Fruit fly (Drosophila melanogaster) whole organism, embryonic: ENCODE measurements around the gene CG5892.

Experiments
- Bgb ChIP-seq: fragments of 200-800 bp; sonication (Bioruptor generic); IDR thresholded peaks from 2 replicates; pipeline ENCODE4 v1.3.6; 2022; ENCODE audit warnings: missing biosample characterization, missing genetic modification characterization; ENCODE audit not compliant: partially characterized antibody
- CG10209 ChIP-seq: fragments of 200-800 bp; sonication (Bioruptor generic); optimal IDR thresholded peaks from 3 replicates; lab custom pipeline; 2017; ENCODE audit warnings: missing biosample characterization, mild to moderate bottlenecking, missing genetic modification characterization, missing genetic modification reagents
- CG10274 ChIP-seq: fragments of 200-800 bp; sonication (Bioruptor generic); optimal IDR thresholded peaks from 3 replicates; lab custom pipeline; 2017; ENCODE audit warnings: missing biosample characterization, mild to moderate bottlenecking, missing genetic modification characterization
- CG10321 ChIP-seq: fragments of 200-800 bp; sonication (Bioruptor generic); IDR thresholded peaks from 2 replicates; pipeline ENCODE4 v1.3.6; 2022; ENCODE audit warnings: missing biosample characterization, missing genetic modification characterization
- CG10543 ChIP-seq: fragments of 200-800 bp; sonication (Bioruptor generic); optimal IDR thresholded peaks from 3 replicates; lab custom pipeline; 2017; ENCODE audit warnings: missing biosample characterization, mild to moderate bottlenecking, missing genetic modification characterization, moderate library complexity
- CG11504 ChIP-seq: fragments of 200-800 bp; sonication (Bioruptor generic); optimal IDR thresholded peaks from 3 replicates; lab custom pipeline; 2019; ENCODE audit warnings: missing biosample characterization, mild to moderate bottlenecking, missing genetic modification characterization, moderate library complexity
- CG13624 ChIP-seq: fragments of 200-800 bp; sonication (Bioruptor generic); optimal IDR thresholded peaks from 2 replicates; lab custom pipeline; 2016; ENCODE audit warnings: missing biosample characterization, missing genetic modification characterization
- CG14860 ChIP-seq: fragments of 200-800 bp; sonication (Bioruptor generic); IDR thresholded peaks from 3 replicates; pipeline ENCODE4 v1.3.6; 2022; ENCODE audit warnings: missing biosample characterization, missing genetic modification characterization; ENCODE audit not compliant: partially characterized antibody
- CG14965 ChIP-seq: fragments of 200-800 bp; sonication (Bioruptor generic); optimal IDR thresholded peaks from 2 replicates; lab custom pipeline; 2016; ENCODE audit warnings: missing biosample characterization, missing genetic modification characterization, borderline replicate concordance
- CG15601 ChIP-seq: fragments of 200-800 bp; sonication (Bioruptor generic); optimal IDR thresholded peaks from 3 replicates; lab custom pipeline; 2019; ENCODE audit warnings: missing biosample characterization, mild to moderate bottlenecking, missing genetic modification characterization, moderate library complexity
- CG18599 ChIP-seq: fragments of 200-800 bp; sonication (Bioruptor generic); optimal IDR thresholded peaks from 3 replicates; lab custom pipeline; 2017; ENCODE audit warnings: missing biosample characterization, missing genetic modification characterization, mild to moderate bottlenecking, moderate library complexity, missing genetic modification reagents
- CG18619 ChIP-seq: fragments of 200-800 bp; sonication (Bioruptor generic); optimal IDR thresholded peaks from 3 replicates; lab custom pipeline; 2017; ENCODE audit warnings: missing biosample characterization, mild to moderate bottlenecking, missing genetic modification characterization
- CG2875 ChIP-seq: fragments of 200-800 bp; sonication (Bioruptor generic); optimal IDR thresholded peaks from 2 replicates; lab custom pipeline; 2017; ENCODE audit warnings: missing biosample characterization, mild to moderate bottlenecking, missing genetic modification characterization, missing genetic modification reagents
- CG30431 ChIP-seq: fragments of 200-800 bp; sonication (Bioruptor generic); optimal IDR thresholded peaks from 2 replicates; lab custom pipeline; 2017; ENCODE audit warnings: missing biosample characterization, missing genetic modification characterization
- CG32767 ChIP-seq: fragments of 200-800 bp; sonication (Bioruptor generic); IDR thresholded peaks from 2 replicates; pipeline ENCODE4 v1.3.6; 2022; ENCODE audit warnings: missing biosample characterization, missing genetic modification characterization
- CG34422 ChIP-seq: fragments of 200-800 bp; sonication (Bioruptor generic); IDR thresholded peaks from 3 replicates; pipeline ENCODE4 v1.3.6; 2022; ENCODE audit warnings: missing biosample characterization, missing genetic modification characterization
- CG4617 ChIP-seq: fragments of 200-800 bp; sonication (Bioruptor generic); optimal IDR thresholded peaks from 3 replicates; lab custom pipeline; 2016; ENCODE audit warnings: missing biosample characterization, missing genetic modification characterization, borderline replicate concordance
- CG5953 ChIP-seq: fragments of 200-800 bp; sonication (Bioruptor generic); IDR thresholded peaks from 2 replicates; pipeline ENCODE4 v1.3.6; 2022; ENCODE audit warnings: missing biosample characterization, missing genetic modification characterization
- CG7928 ChIP-seq: fragments of 200-800 bp; sonication (Bioruptor generic); optimal IDR thresholded peaks from 2 replicates; lab custom pipeline; 2017; ENCODE audit warnings: missing biosample characterization, mild to moderate bottlenecking, missing genetic modification characterization
- CG8281 ChIP-seq: fragments of 200-800 bp; sonication (Bioruptor generic); optimal IDR thresholded peaks from 2 replicates; lab custom pipeline; 2018; ENCODE audit warnings: missing biosample characterization, mild to moderate bottlenecking, missing genetic modification characterization, moderate library complexity
- CG9797 ChIP-seq: fragments of 200-800 bp; sonication (Bioruptor generic); optimal IDR thresholded peaks from 3 replicates; lab custom pipeline; 2018; ENCODE audit warnings: missing biosample characterization, mild to moderate bottlenecking, missing genetic modification characterization
- D ChIP-seq, 2 experiments: fragments of 200-800 bp in 1 of 2; fragments of >200 bp in 1 of 2; sonication (Bioruptor generic) in 1 of 2; optimal IDR thresholded peaks; 2 replicates in 1 of 2; 3 replicates in 1 of 2; lab custom pipeline; 2017; ENCODE audit warnings: mild to moderate bottlenecking in 1 of 2, missing biosample characterization in 1 of 2, missing genetic modification characterization in 1 of 2, missing genetic modification reagents in 1 of 2
- Elba2 ChIP-seq: fragments of 200-800 bp; sonication (Bioruptor generic); optimal IDR thresholded peaks from 3 replicates; lab custom pipeline; 2016; ENCODE audit warnings: missing biosample characterization, missing genetic modification characterization
- Fer2 ChIP-seq: fragments of 200-800 bp; sonication (Bioruptor generic); optimal IDR thresholded peaks from 2 replicates; lab custom pipeline; 2018; ENCODE audit warnings: missing biosample characterization, mild to moderate bottlenecking, missing genetic modification characterization, moderate library complexity
- H2.0 ChIP-seq: fragments of 200-800 bp; sonication (Bioruptor generic); IDR thresholded peaks from 2 replicates; pipeline ENCODE4 v1.3.6; 2022; ENCODE audit warnings: missing biosample characterization, missing genetic modification characterization
- Hr39 ChIP-seq: fragments of >200 bp; optimal IDR thresholded peaks from 2 replicates; lab custom pipeline; 2017
- Med ChIP-seq: fragments of 200-800 bp; sonication (Bioruptor generic); peaks from one replicate; lab custom pipeline; 2016; ENCODE audit warnings: missing biosample characterization, missing genetic modification characterization, mild to moderate bottlenecking, inconsistent platforms, moderate library complexity
- Oaz ChIP-seq: fragments of 200-800 bp; sonication (Bioruptor generic); IDR thresholded peaks from 2 replicates; pipeline ENCODE4 v1.3.6; 2022; ENCODE audit warnings: missing biosample characterization, missing genetic modification characterization
- Pdp1 ChIP-seq, 2 experiments: fragments of 200-800 bp; sonication (Bioruptor generic); optimal IDR thresholded peaks; 3 replicates each; lab custom pipeline; 2016; ENCODE audit warnings: missing biosample characterization in 2 of 2, missing genetic modification characterization in 2 of 2, mild to moderate bottlenecking in 1 of 2, moderate library complexity in 1 of 2
- Sin3A ChIP-seq: fragments of >200 bp; optimal IDR thresholded peaks from 2 replicates; lab custom pipeline; 2018
- al ChIP-seq: fragments of 200-800 bp; sonication (Bioruptor generic); IDR thresholded peaks from 2 replicates; pipeline ENCODE4 v1.3.6; 2022; ENCODE audit warnings: missing biosample characterization, missing genetic modification characterization
- bsh ChIP-seq, 2 experiments: fragments of 200-800 bp; sonication (Bioruptor generic); optimal IDR thresholded peaks; 2 replicates each; lab custom pipeline; 2017 to 2018; ENCODE audit warnings: mild to moderate bottlenecking in 2 of 2, missing biosample characterization in 2 of 2, missing genetic modification characterization in 2 of 2, moderate library complexity in 1 of 2
- btn ChIP-seq: fragments of 200-800 bp; sonication (Bioruptor generic); optimal IDR thresholded peaks from 2 replicates; lab custom pipeline; 2016; ENCODE audit warnings: missing biosample characterization, missing genetic modification characterization
- caup ChIP-seq: fragments of 200-800 bp; sonication (Bioruptor generic); optimal IDR thresholded peaks from 3 replicates; lab custom pipeline; 2017; ENCODE audit warnings: missing biosample characterization, mild to moderate bottlenecking, missing genetic modification characterization, moderate library complexity; ENCODE audit not compliant: severe bottlenecking
- chn ChIP-seq: fragments of 200-800 bp; sonication (Bioruptor generic); optimal IDR thresholded peaks from 2 replicates; lab custom pipeline; 2016; ENCODE audit warnings: missing biosample characterization, missing genetic modification characterization
- crc ChIP-seq: fragments of 200-800 bp; sonication (Bioruptor generic); optimal IDR thresholded peaks from 2 replicates; lab custom pipeline; 2016; ENCODE audit warnings: missing biosample characterization, missing genetic modification characterization
- danr ChIP-seq: fragments of 200-800 bp; sonication (Bioruptor generic); IDR thresholded peaks from 2 replicates; pipeline ENCODE4 v1.3.6; 2022; ENCODE audit warnings: missing biosample characterization, missing genetic modification characterization
- ftz-f1 ChIP-seq: fragments of 200-800 bp; sonication (Bioruptor generic); optimal IDR thresholded peaks from 2 replicates; lab custom pipeline; 2016; ENCODE audit warnings: missing biosample characterization, missing genetic modification characterization
- gsb-n ChIP-seq: fragments of 200-800 bp; sonication (Bioruptor generic); optimal IDR thresholded peaks from 3 replicates; lab custom pipeline; 2018; ENCODE audit warnings: missing biosample characterization, mild to moderate bottlenecking, missing genetic modification characterization
- hb ChIP-seq: fragments of 200-800 bp; sonication (Bioruptor generic); IDR thresholded peaks from 3 replicates; pipeline ENCODE4 v1.3.6; 2022; ENCODE audit warnings: missing biosample characterization, missing genetic modification characterization; ENCODE audit not compliant: partially characterized antibody
- jing ChIP-seq: fragments of 200-800 bp; sonication (Bioruptor generic); optimal IDR thresholded peaks from 2 replicates; lab custom pipeline; 2018; ENCODE audit warnings: missing biosample characterization, mild to moderate bottlenecking, missing genetic modification characterization
- luna ChIP-seq: fragments of 200-800 bp; sonication (Bioruptor generic); optimal IDR thresholded peaks from 2 replicates; lab custom pipeline; 2016; ENCODE audit warnings: missing biosample characterization, missing genetic modification characterization
- nau ChIP-seq: fragments of 200-800 bp; sonication (Bioruptor generic); optimal IDR thresholded peaks from 3 replicates; lab custom pipeline; 2017; ENCODE audit warnings: missing biosample characterization, mild to moderate bottlenecking, missing genetic modification characterization, missing genetic modification reagents
- sob ChIP-seq: fragments of 200-800 bp; sonication (Bioruptor generic); IDR thresholded peaks from 2 replicates; pipeline ENCODE4 v1.3.6; 2022; ENCODE audit warnings: missing biosample characterization, missing genetic modification characterization
- sug ChIP-seq: fragments of 200-800 bp; optimal IDR thresholded peaks from 2 replicates; lab custom pipeline; 2019; ENCODE audit warnings: missing biosample characterization, mild to moderate bottlenecking, missing genetic modification characterization, moderate library complexity
- unc-4 ChIP-seq: fragments of 200-800 bp; sonication (Bioruptor generic); IDR thresholded peaks from 2 replicates; pipeline ENCODE4 v1.3.6; 2022; ENCODE audit warnings: missing biosample characterization, missing genetic modification characterization; ENCODE audit not compliant: partially characterized antibody
- vfl ChIP-seq: fragments of 200-800 bp; sonication (Bioruptor generic); optimal IDR thresholded peaks from 2 replicates; lab custom pipeline; 2016; ENCODE audit warnings: missing biosample characterization, missing genetic modification characterization
- zen2 ChIP-seq: fragments of 200-800 bp; sonication (Bioruptor generic); IDR thresholded peaks from 3 replicates; pipeline ENCODE4 v1.3.6; 2022; ENCODE audit warnings: missing biosample characterization, missing genetic modification characterization; ENCODE audit not compliant: partially characterized antibody
- zf30C ChIP-seq: fragments of 200-800 bp; sonication (Bioruptor generic); optimal IDR thresholded peaks from 3 replicates; lab custom pipeline; 2018; ENCODE audit warnings: missing biosample characterization, mild to moderate bottlenecking, missing genetic modification characterization

CG5892 gene

DNA sequence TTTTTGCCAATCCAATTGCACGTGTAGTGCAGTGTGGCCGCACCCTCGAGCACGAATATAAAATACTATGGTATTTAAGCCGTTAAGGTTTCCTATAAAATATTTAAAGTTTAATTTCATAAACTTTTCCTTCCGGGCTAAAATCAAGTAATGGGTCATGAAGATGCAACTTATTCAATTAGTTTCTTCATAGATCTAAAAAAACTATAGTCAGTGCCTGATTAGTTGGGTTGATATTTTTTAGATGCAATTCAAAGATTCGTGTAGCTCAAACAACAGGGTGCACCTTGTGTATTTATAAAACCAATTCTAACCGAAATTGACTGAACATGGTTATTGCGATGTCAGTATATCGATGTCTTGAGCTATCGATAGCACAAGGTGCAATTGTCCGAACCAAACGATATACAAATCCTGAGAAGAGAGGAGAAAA, 23.7 kb upstream of the CG5892 start, which contains the start of the genes Smyd5 and Oga (continued):
- TF ChIP-seq CG9797 (GFP tag; lab: Kevin White, UChicago) (peak; percentile 70), CG18619 (peak; percentile 40), CG34422 (GFP tag; lab: Robert Waterston, UW) (0 out of 3 replicates have a peak, but pooled peaks have one; percentile 45), CG4617 (peak; percentile 89), CG32767 (GFP tag; lab: Robert Waterston, UW) (no peak), zen2 (GFP tag; lab: Robert Waterston, UW) (peak; percentile 89), Hr39 (no peak), unc-4 (GFP tag; lab: Robert Waterston, UW) (peak; percentile 96), CG11504 (tag; lab: Kevin White, UChicago) (no peak), nau (GFP tag; lab: Kevin White, UChicago) (no peak), CG5953 (GFP tag; lab: Robert Waterston, UW) (no peak), btn (GFP tag; lab: Kevin White, UChicago) (peak; percentile 15), gsb-n (tag; lab: Kevin White, UChicago) (no peak), al (GFP tag; lab: Robert Waterston, UW) (no peak), Med (GFP tag; lab: Kevin White, UChicago) (peak; percentile 94), CG8281 (tag; lab: Kevin White, UChicago) (no peak), hb (peak; percentile 94), Fer2 (tag; lab: Kevin White, UChicago) (no peak), CG7928 (GFP tag; lab: Kevin White, UChicago) (peak; percentile 11), danr (GFP tag; lab: Robert Waterston, UW) (no peak), CG10321 (GFP tag; lab: Robert Waterston, UW) (no peak), ftz-f1 (GFP tag; lab: Kevin White, UChicago) (no peak), Bgb (GFP tag; lab: Robert Waterston, UW) (peak; percentile 97), CG18599 (no peak), CG30431 (GFP tag; lab: Kevin White, UChicago) (no peak), chn (GFP tag; lab: Kevin White, UChicago) (peak; percentile 16), CG13624 (GFP tag; lab: Kevin White, UChicago) (peak; percentile 54), Elba2 (GFP tag; lab: Kevin White, UChicago) (peak; percentile 72), CG14860 (peak; percentile 90), H2.0 (GFP tag; lab: Robert Waterston, UW) (0 out of 2 replicates have a peak, but pooled peaks have one; percentile 40), CG2875 (peak; percentile 27), CG15601 (tag; lab: Kevin White, UChicago) (no peak), Oaz (GFP tag; lab: Robert Waterston, UW) (no peak), zf30C (GFP tag; lab: Kevin White, UChicago) (no peak), CG10543 (no peak), CG14965 (GFP tag; lab: Kevin White, UChicago) (no peak), Pdp1 (GFP tag; optimal IDR thresholded peaks at IDR 0.05; lab: Kevin White, UChicago) (peak; percentile 37 to 57), Sin3A (lab: Kevin White, UChicago) (peak; percentile 71), jing (GFP tag; lab: Kevin White, UChicago) (no peak), luna (GFP tag; lab: Kevin White, UChicago) (peak; percentile 46), crc (no peak), sug (peak; percentile 64), vfl (GFP tag; lab: Kevin White, UChicago) (no peak), sob (GFP tag; lab: Robert Waterston, UW) (peak; percentile 50; the same call in 1 of the 2 replicates), caup (GFP tag; lab: Kevin White, UChicago) (no peak), CG10274 (GFP tag; lab: Kevin White, UChicago) (no peak), D (optimal IDR thresholded peaks at IDR 0.05; lab: Kevin White, UChicago) (no peak), D (GFP tag; optimal IDR thresholded peaks at IDR 0.05; lab: Kevin White, UChicago) (no peak), CG10209 (GFP tag; lab: Kevin White, UChicago) (no peak), bsh (GFP tag; optimal IDR thresholded peaks at IDR 0.05; lab: Kevin White, UChicago) (peak in 1 of 2 experiments; percentile 11)
